Worm (Caenorhabditis elegans) whole organism, dauer: Measurements from ENCODE around the gene set-21.
"Not testable (repeated sequence)": the region's sequence is repeated elsewhere in the genome, so short reads cannot be mapped to it uniquely, and the experiment has no call there.

Experiments
- unc-62 ChIP-seq: sonication (generic microtip); optimal IDR thresholded peaks from 2 replicates; lab custom pipeline; 2017; ENCODE audit warnings: missing biosample characterization, missing genetic modification reagents, missing genetic modification characterization

set-21 gene

DNA sequence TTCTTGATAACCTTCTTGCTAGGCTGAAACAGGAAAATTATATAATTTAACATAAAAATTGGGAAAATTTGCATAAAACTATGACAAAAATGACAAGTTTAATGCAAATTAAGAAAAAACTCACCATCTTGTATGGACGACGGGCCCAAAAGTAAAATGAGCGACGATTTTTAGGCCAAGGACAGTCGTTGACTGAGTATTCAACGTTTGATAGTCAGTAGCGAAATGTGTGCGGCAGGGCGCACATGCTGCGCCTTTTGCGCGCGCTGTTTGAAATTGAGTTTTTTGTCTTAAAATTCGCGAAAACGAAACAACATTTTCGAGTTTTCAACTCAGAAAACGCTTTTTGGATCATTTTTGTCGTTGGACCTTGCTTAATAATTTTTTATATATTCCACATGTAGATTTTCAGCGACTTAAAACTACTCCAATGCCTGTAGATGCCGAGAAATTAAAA lies at the start of gene set-21, which contains the start of gene rpl-7A:
set-21 (plus strand) TSS at position 407 of the 457 bp plus-strand sequence.
rpl-7A (minus strand) TSS at position 153 of the 457 bp plus-strand sequence.
- TF ChIP-seq unc-62: no peak

- no peak for TF ChIP-seq unc-62
Measured at ce11 chrIV:4344828-4345227, 45.8 kb upstream of the set-21 start.

ce11 chrIV:4346512-4346911 lies 44.1 kb upstream of the set-21 start, which contains the start of gene oac-52:
oac-52 (minus strand) TSS chrIV:4346612.
- no peak for TF ChIP-seq unc-62

DNA sequence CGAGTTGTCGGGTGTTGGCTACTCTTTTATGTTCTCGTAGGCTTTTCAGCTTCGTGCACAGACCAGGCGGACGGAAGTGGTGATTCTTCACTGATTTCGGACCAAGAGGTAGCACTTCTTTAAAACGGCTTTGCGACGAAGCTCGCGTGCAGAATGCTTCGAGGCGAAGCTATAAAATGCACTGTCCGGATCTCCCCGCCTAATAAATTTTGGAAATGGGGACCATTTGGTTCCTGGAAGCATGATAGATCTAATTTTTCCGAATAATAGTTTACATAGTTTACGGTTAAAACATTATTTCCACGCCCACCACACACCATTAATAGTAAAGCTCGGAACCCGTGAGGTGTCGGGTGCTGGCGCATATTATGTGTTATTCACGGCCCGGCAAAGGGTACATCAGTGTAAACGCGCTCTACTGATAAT lies 43.1 kb upstream of the set-21 start:
- no peak for TF ChIP-seq unc-62

DNA sequence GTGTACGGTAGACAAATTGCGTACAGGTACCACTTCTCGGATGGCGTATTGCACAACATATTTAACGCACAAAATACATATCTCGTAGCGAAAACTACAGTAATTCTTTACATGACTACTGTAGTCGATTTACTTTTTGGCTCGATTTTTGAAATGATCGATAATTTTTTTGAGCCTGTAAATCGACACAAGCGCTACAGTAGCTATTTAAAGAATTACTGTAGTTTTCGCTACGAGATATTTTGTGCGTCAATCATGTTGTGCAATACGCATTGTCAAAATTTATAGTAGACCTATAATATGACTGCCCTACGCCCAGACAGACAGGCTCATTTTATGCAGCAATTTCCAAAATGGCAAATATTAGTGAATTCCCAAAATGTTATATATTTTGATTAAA lies 42.5 kb upstream of the set-21 start, which contains the start of gene W03B1.5:
W03B1.5 (plus strand) TSS at position 301 of the 400 bp plus-strand sequence.
- TF ChIP-seq unc-62: not testable (repeated sequence)

ce11 chrIV:4356879-4357278 lies 33.8 kb upstream of the set-21 start, which contains the start of gene W03B1.9:
W03B1.9 (minus strand) TSS chrIV:4356979.
- TF ChIP-seq unc-62: no peak

ce11 chrIV:4357296-4357695 lies 33.3 kb upstream of the set-21 start, which contains the start of gene sars-2:
sars-2 (plus strand) TSS chrIV:4357636.
- TF ChIP-seq unc-62: no peak

- no peak for TF ChIP-seq unc-62
Measured at ce11 chrIV:4359653-4360052, 31.0 kb upstream of the set-21 start, which contains the start of gene F55F10.3. F55F10.3 (plus strand) TSS chrIV:4359953.

ce11 chrIV:4360497-4360896 lies 30.1 kb upstream of the set-21 start, which contains the start of gene F55F10.1:
F55F10.1 (plus strand) TSS chrIV:4360837.
- no peak for TF ChIP-seq unc-62

DNA sequence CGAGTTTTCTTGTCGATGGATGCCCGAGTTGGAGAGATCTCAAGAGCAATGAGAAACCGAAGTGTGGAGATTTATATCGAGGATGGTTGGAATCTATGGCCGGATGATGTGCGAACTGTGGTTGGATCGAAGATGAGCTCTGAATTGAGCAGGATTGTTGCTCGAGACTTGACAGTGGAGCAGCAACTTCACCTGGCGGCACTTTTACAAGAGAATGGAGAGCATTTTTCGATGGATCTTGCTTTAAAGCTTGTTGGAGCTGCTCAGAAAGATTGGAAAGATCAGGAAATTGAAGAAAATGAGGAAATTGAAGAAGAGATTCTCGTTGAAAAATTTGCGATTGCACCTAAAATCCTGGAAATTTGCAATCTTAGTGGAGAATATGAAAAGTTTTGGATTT lies 21.5 kb upstream of the set-21 start:
- TF ChIP-seq unc-62: no peak

ce11 chrIV:4386351-4386750 lies 4.3 kb upstream of the set-21 start, which contains the start of gene tald-1:
tald-1 (plus strand) TSS chrIV:4386651.
- TF ChIP-seq unc-62: no peak

ce11 chrIV:4393488-4393887 lies 2.8 kb downstream of the set-21 start:
- TF ChIP-seq unc-62: no peak

DNA sequence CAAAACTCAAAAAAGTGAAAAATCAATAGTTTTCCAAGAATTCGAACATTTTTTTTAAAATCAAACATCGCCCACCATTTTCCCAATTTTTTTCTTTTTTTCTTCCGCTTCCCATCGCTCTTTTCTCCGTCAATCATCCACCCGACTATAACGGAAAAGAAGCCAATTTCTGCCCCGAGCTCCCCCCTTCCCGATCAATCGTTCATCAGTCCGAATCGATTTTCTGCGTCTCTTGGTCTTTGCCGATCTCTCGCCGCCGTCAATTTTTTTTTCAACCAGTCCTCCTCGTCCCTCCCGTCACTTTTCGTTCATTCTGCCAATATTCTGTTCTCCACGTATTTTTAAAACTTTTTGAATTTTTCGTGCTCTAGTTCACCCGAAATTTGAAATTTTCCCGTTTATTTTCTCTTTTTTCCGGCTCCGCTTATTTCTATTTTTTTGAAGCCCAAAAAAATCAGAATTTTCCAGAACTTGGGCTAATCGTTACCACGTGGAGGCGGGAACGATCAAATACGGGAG lies 3.4 kb downstream of the set-21 start, which contains the start of gene ell-1:
ell-1 (plus strand) TSS at position 469 of the 519 bp plus-strand sequence.
- no peak for TF ChIP-seq unc-62

ce11 chrIV:4395555-4395954 lies 4.9 kb downstream of the set-21 start:
- TF ChIP-seq unc-62: no peak

DNA sequence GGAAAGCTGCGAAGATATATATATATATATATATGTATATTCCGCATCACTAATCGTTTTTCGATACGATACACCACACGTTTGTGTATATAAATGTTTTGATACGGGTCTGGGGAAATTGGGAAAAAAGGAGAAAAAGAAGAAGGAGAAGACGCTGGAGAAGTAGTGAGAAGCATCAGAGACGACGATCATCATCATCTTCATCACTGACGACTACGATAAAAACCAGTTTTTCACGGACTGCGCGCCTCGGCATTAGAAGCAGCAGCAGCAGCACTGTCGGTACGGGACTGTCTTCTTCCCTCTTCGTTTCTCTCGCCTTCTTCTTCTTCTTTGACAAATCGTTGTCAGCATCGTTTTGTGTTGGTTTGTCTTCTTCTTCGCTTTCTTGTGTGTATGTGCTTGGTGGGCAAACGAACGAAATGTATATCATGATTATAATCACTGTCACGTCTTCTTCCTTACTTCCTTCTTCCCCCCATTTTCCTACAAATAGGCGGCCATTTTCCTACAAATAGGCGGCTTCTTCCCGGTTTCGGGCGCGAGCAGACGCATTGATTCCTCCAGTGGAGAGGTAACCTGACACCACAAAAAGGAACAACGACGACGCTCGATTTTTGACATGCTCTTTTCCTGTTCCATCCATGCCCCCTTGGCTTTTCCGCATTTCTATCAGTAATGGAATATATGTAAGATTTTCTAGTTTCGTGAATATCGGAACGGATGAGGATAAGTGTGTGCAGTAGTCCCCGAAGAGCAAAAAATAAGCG lies 5.6 kb downstream of the set-21 start:
- no peak for TF ChIP-seq unc-62

- no peak for TF ChIP-seq unc-62
Measured at ce11 chrIV:4397111-4397510, 6.5 kb downstream of the set-21 start.

DNA sequence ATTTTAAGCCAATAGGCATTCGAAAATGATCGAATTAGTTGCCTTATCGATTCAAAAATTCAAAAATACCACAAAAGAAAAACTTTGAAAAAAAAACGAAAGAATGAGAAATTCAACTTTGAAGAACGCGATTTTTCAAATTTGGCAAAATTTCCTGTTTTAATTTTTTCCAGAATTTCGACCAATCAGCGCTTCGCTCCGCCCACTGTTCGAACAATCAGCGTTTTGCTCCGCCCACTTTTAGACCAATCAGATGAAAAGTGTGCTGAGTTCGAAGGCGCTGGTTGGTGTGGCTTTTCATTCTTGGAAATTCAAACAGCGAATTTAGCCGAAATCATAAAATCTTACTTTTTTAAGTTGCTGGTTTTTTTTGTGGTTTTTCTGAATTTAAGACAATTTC lies 6.9 kb downstream of the set-21 start:
- TF ChIP-seq unc-62: no peak

ce11 chrIV:4398420-4398819 lies 7.8 kb downstream of the set-21 start:
- TF ChIP-seq unc-62: no peak
